Worm (Caenorhabditis elegans): Measurements from ENCODE around the gene crp-1.

DNA sequence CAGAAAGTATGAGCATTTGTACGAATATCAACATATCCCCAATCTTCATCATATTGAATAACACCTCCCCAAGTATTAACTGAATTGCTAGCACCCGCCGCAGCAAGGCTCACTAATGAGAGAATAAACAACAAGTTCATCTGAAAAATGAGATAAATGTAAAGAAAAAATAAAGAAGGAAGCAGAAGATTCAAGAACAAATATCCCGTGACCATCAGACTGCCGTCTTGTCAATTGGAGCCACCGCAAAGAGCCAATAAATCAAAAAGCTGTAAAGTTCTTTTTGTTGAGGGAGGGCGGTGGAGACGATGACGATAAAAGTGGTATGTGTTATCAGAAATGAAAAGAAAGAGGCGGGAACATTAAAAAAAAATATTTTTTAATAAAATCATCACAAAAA is 24.9 kb upstream of the crp-1 start, which contains the start of gene Y32F6A.5:
- TF ChIP-seq hnd-1 (tag; optimal IDR thresholded peaks at IDR 0.05) = no peak
- TF ChIP-seq tbx-11 (GFP tag; IDR thresholded peaks at IDR 0.05) = no peak
- TF ChIP-seq hmbx-1 (tag; optimal IDR thresholded peaks at IDR 0.05) = no peak
- TF ChIP-seq F13C5.2 (tag; optimal IDR thresholded peaks at IDR 0.05) = no peak
- no peak for TF ChIP-seq flt-1 (GFP tag; IDR thresholded peaks at IDR 0.05)
- TF ChIP-seq B0310.2 (tag; optimal IDR thresholded peaks at IDR 0.05) = no peak
- no peak for TF ChIP-seq sea-1 (GFP tag; conservative IDR thresholded peaks at IDR 0.05)
- TF ChIP-seq hmg-4 (GFP tag; optimal IDR thresholded peaks at IDR 0.05) = no peak

All from whole organism, early embryonic.